Fruit fly (Drosophila melanogaster) whole organism, embryonic: ENCODE measurements around the gene mRpS23.

Experiments used
- B-H1 ChIP-seq: fragments of 200-800 bp; sonication (Bioruptor generic); IDR thresholded peaks from 3 replicates; pipeline ENCODE4 v1.3.6; 2022; ENCODE audit warnings: missing biosample characterization, missing genetic modification characterization
- BtbVII ChIP-seq: fragments of 200-800 bp; sonication (Bioruptor generic); optimal IDR thresholded peaks from 3 replicates; lab custom pipeline; 2017; ENCODE audit warnings: missing biosample characterization, mild to moderate bottlenecking, missing genetic modification characterization
- CG10321 ChIP-seq: fragments of 200-800 bp; sonication (Bioruptor generic); IDR thresholded peaks from 2 replicates; pipeline ENCODE4 v1.3.6; 2022; ENCODE audit warnings: missing biosample characterization, missing genetic modification characterization
- CG10979 ChIP-seq: fragments of 200-800 bp; sonication (Bioruptor generic); optimal IDR thresholded peaks from 2 replicates; lab custom pipeline; 2018; ENCODE audit warnings: missing biosample characterization, mild to moderate bottlenecking, missing genetic modification characterization, moderate library complexity
- CG11456 ChIP-seq: fragments of 200-800 bp; sonication (Bioruptor generic); IDR thresholded peaks from 3 replicates; pipeline ENCODE4 v1.3.6; 2022; ENCODE audit warnings: missing biosample characterization, missing genetic modification characterization
- CG13123 ChIP-seq: fragments of 200-800 bp; sonication (Bioruptor generic); optimal IDR thresholded peaks from 2 replicates; lab custom pipeline; 2016; ENCODE audit warnings: missing biosample characterization, missing genetic modification characterization
- CG14860 ChIP-seq: fragments of 200-800 bp; sonication (Bioruptor generic); IDR thresholded peaks from 3 replicates; pipeline ENCODE4 v1.3.6; 2022; ENCODE audit warnings: missing biosample characterization, missing genetic modification characterization; ENCODE audit not compliant: partially characterized antibody
- CG15696 ChIP-seq: fragments of 200-800 bp; sonication (Bioruptor generic); optimal IDR thresholded peaks from 2 replicates; lab custom pipeline; 2019; ENCODE audit warnings: missing biosample characterization, mild to moderate bottlenecking, missing genetic modification characterization, moderate library complexity
- CG17359 ChIP-seq: fragments of 200-800 bp; sonication (Bioruptor generic); optimal IDR thresholded peaks from 3 replicates; lab custom pipeline; 2018; ENCODE audit warnings: missing biosample characterization, mild to moderate bottlenecking, missing genetic modification characterization, moderate library complexity
- CG17612 ChIP-seq: fragments of 200-800 bp; sonication (Bioruptor generic); IDR thresholded peaks from 2 replicates; pipeline ENCODE4 v1.3.6; 2022; ENCODE audit warnings: missing biosample characterization, missing genetic modification characterization
- CG2875 ChIP-seq: fragments of 200-800 bp; sonication (Bioruptor generic); optimal IDR thresholded peaks from 2 replicates; lab custom pipeline; 2017; ENCODE audit warnings: missing biosample characterization, mild to moderate bottlenecking, missing genetic modification characterization, missing genetic modification reagents
- CG30020 ChIP-seq: fragments of 200-800 bp; optimal IDR thresholded peaks from 2 replicates; lab custom pipeline; 2019; ENCODE audit warnings: missing biosample characterization, mild to moderate bottlenecking, missing genetic modification characterization, moderate library complexity
- CG30431 ChIP-seq: fragments of 200-800 bp; sonication (Bioruptor generic); optimal IDR thresholded peaks from 2 replicates; lab custom pipeline; 2017; ENCODE audit warnings: missing biosample characterization, missing genetic modification characterization
- CG3281 ChIP-seq: fragments of 200-800 bp; sonication (Bioruptor generic); optimal IDR thresholded peaks from 3 replicates; lab custom pipeline; 2017; ENCODE audit warnings: missing biosample characterization, mild to moderate bottlenecking, missing genetic modification characterization
- CG34224 ChIP-seq: fragments of 200-800 bp; sonication (Bioruptor generic); IDR thresholded peaks from 3 replicates; pipeline ENCODE4 v1.3.6; 2022; ENCODE audit warnings: missing biosample characterization, missing genetic modification characterization; ENCODE audit not compliant: partially characterized antibody
- CG3726 ChIP-seq: fragments of 200-800 bp; sonication (Bioruptor generic); IDR thresholded peaks from 3 replicates; pipeline ENCODE4, ENCODE4 v1.3.6; 2022; ENCODE audit warnings: missing biosample characterization, missing genetic modification characterization
- CG43689 ChIP-seq: fragments of 200-800 bp; sonication (Bioruptor generic); IDR thresholded peaks from 2 replicates; pipeline ENCODE4 v1.3.6; 2022; ENCODE audit warnings: missing biosample characterization, missing genetic modification characterization
- CG4707 ChIP-seq: fragments of 200-800 bp; sonication (Bioruptor generic); optimal IDR thresholded peaks from 2 replicates; lab custom pipeline; 2018; ENCODE audit warnings: missing biosample characterization, mild to moderate bottlenecking, missing genetic modification characterization, moderate library complexity
- E2f2 ChIP-seq: fragments of 200-800 bp; sonication (Bioruptor generic); IDR thresholded peaks from 2 replicates; pipeline ENCODE4 v1.3.6; 2022; ENCODE audit warnings: missing biosample characterization, missing genetic modification characterization
- Elba2 ChIP-seq: fragments of 200-800 bp; sonication (Bioruptor generic); optimal IDR thresholded peaks from 3 replicates; lab custom pipeline; 2016; ENCODE audit warnings: missing biosample characterization, missing genetic modification characterization
- Ets65A ChIP-seq: fragments of 200-800 bp; sonication (Bioruptor generic); peaks from one replicate; lab custom pipeline; 2016; ENCODE audit warnings: missing biosample characterization, missing genetic modification characterization
- Fer1 ChIP-seq: fragments of 200-800 bp; sonication (Bioruptor generic); optimal IDR thresholded peaks from 2 replicates; lab custom pipeline; 2017; ENCODE audit warnings: missing biosample characterization, mild to moderate bottlenecking, missing genetic modification characterization
- Fer3 ChIP-seq: fragments of 200-800 bp; sonication (Bioruptor generic); optimal IDR thresholded peaks from 2 replicates; lab custom pipeline; 2018; ENCODE audit warnings: missing biosample characterization, mild to moderate bottlenecking, missing genetic modification characterization, moderate library complexity
- HLHmδ ChIP-seq: fragments of 200-800 bp; sonication (Bioruptor generic); optimal IDR thresholded peaks from 2 replicates; lab custom pipeline; 2018; ENCODE audit warnings: missing biosample characterization, mild to moderate bottlenecking, missing genetic modification characterization, moderate library complexity
- HmgD ChIP-seq: fragments of 200-800 bp; sonication (Bioruptor generic); optimal IDR thresholded peaks from 3 replicates; lab custom pipeline; 2016; ENCODE audit warnings: missing biosample characterization, missing genetic modification characterization
- MBD-R2 ChIP-seq: fragments of 200-800 bp; sonication (Bioruptor generic); IDR thresholded peaks from 2 replicates; pipeline ENCODE4 v1.3.6; 2022; ENCODE audit warnings: missing biosample characterization, missing genetic modification characterization
- Mad ChIP-seq: fragments of 200-800 bp; sonication (Bioruptor generic); optimal IDR thresholded peaks from 2 replicates; lab custom pipeline; 2016; ENCODE audit warnings: missing biosample characterization, missing genetic modification characterization
- Meics ChIP-seq: fragments of 200-800 bp; sonication (Bioruptor generic); optimal IDR thresholded peaks from 2 replicates; lab custom pipeline; 2017; ENCODE audit warnings: missing biosample characterization, mild to moderate bottlenecking, missing genetic modification characterization
- Nf-YA ChIP-seq: fragments of 200-800 bp; sonication (Bioruptor generic); IDR thresholded peaks from 2 replicates; pipeline ENCODE4 v1.3.6; 2022; ENCODE audit warnings: missing biosample characterization, missing genetic modification characterization
- Opbp ChIP-seq: fragments of 200-800 bp; sonication (Bioruptor generic); IDR thresholded peaks from 3 replicates; pipeline ENCODE4 v1.3.6; 2022; ENCODE audit warnings: missing biosample characterization, missing genetic modification characterization; ENCODE audit not compliant: partially characterized antibody
- Optix ChIP-seq: fragments of 200-800 bp; sonication (Bioruptor generic); IDR thresholded peaks from 3 replicates; pipeline ENCODE4 v1.3.6; 2022; ENCODE audit warnings: missing biosample characterization, missing genetic modification characterization
- Rx ChIP-seq: fragments of 200-800 bp; sonication (Bioruptor generic); IDR thresholded peaks from 2 replicates; pipeline ENCODE4 v1.3.6; 2022; ENCODE audit warnings: missing biosample characterization, missing genetic modification characterization
- Sox100B ChIP-seq: fragments of 200-800 bp; sonication (Bioruptor generic); optimal IDR thresholded peaks from 3 replicates; lab custom pipeline; 2018; ENCODE audit warnings: missing biosample characterization, mild to moderate bottlenecking, missing genetic modification characterization
- Ssrp ChIP-seq: fragments of 200-800 bp; sonication (Bioruptor generic); optimal IDR thresholded peaks from 2 replicates; lab custom pipeline; 2018; ENCODE audit warnings: missing biosample characterization, mild to moderate bottlenecking, missing genetic modification characterization, moderate library complexity
- Xbp1 ChIP-seq: fragments of 200-800 bp; sonication (Bioruptor generic); optimal IDR thresholded peaks from 3 replicates; lab custom pipeline; 2016; ENCODE audit warnings: missing biosample characterization, mild to moderate bottlenecking, missing genetic modification characterization
- amos ChIP-seq: fragments of 200-800 bp; sonication (Bioruptor generic); IDR thresholded peaks from 2 replicates; pipeline ENCODE4 v1.3.6; 2022; ENCODE audit warnings: missing biosample characterization, missing genetic modification characterization; ENCODE audit not compliant: partially characterized antibody
- cg ChIP-seq: fragments of 200-800 bp; sonication (Bioruptor generic); optimal IDR thresholded peaks from 3 replicates; lab custom pipeline; 2019; ENCODE audit warnings: missing biosample characterization, mild to moderate bottlenecking, missing genetic modification characterization, moderate library complexity
- dimm ChIP-seq: fragments of 200-800 bp; sonication (Bioruptor generic); IDR thresholded peaks from 2 replicates; pipeline ENCODE4 v1.3.6; 2022; ENCODE audit warnings: missing biosample characterization, missing genetic modification characterization
- gce ChIP-seq: fragments of 200-800 bp; sonication (Bioruptor generic); IDR thresholded peaks from 3 replicates; pipeline ENCODE4 v1.3.6; 2022; ENCODE audit warnings: missing biosample characterization, missing genetic modification characterization
- gt ChIP-seq: fragments of 200-800 bp; sonication (Bioruptor generic); IDR thresholded peaks from 2 replicates; pipeline ENCODE4 v1.3.6; 2022; ENCODE audit warnings: missing biosample characterization, missing genetic modification characterization
- hth ChIP-seq: fragments of >200 bp; optimal IDR thresholded peaks from 2 replicates; lab custom pipeline; 2017; ENCODE audit warnings: inconsistent platforms
- jigr1 ChIP-seq: fragments of 200-800 bp; sonication (Bioruptor generic); IDR thresholded peaks from 3 replicates; pipeline ENCODE4 v1.3.6; 2022; ENCODE audit warnings: missing biosample characterization, missing genetic modification characterization
- odd ChIP-seq: fragments of 200-800 bp; sonication (Bioruptor generic); optimal IDR thresholded peaks from 2 replicates; lab custom pipeline; 2017; ENCODE audit warnings: missing biosample characterization, mild to moderate bottlenecking, missing genetic modification characterization
- onecut ChIP-seq: fragments of 200-800 bp; sonication (Bioruptor generic); IDR thresholded peaks from 2 replicates; pipeline ENCODE4 v1.3.6; 2022; ENCODE audit warnings: missing biosample characterization, missing genetic modification characterization
- phol ChIP-seq: fragments of 200-800 bp; sonication (Bioruptor generic); optimal IDR thresholded peaks from 3 replicates; lab custom pipeline; 2018; ENCODE audit warnings: missing biosample characterization, mild to moderate bottlenecking, missing genetic modification characterization, moderate library complexity
- shn ChIP-seq: fragments of 200-800 bp; sonication (Bioruptor generic); optimal IDR thresholded peaks from 3 replicates; lab custom pipeline; 2016; ENCODE audit warnings: missing biosample characterization, missing genetic modification characterization
- sima ChIP-seq: fragments of 200-800 bp; sonication (Bioruptor generic); optimal IDR thresholded peaks from 2 replicates; lab custom pipeline; 2016; ENCODE audit warnings: missing biosample characterization, missing genetic modification characterization
- slou ChIP-seq: fragments of 200-800 bp; sonication (Bioruptor generic); optimal IDR thresholded peaks from 3 replicates; lab custom pipeline; 2016; ENCODE audit warnings: missing biosample characterization, missing genetic modification characterization
- sug ChIP-seq: fragments of 200-800 bp; optimal IDR thresholded peaks from 2 replicates; lab custom pipeline; 2019; ENCODE audit warnings: missing biosample characterization, mild to moderate bottlenecking, missing genetic modification characterization, moderate library complexity

The mRpS23 gene

dm6 chr2L:13835002-13835910 is at the start of gene mRpS23, which contains the start of gene CenG1A (continued):
- peak; percentile 100 for TF ChIP-seq CG3281
- peak; percentile 100 for TF ChIP-seq Fer1 (GFP tag; lab: Kevin White, UChicago)
- TF ChIP-seq Elba2 (GFP tag; lab: Kevin White, UChicago), result peak; percentile 99
- TF ChIP-seq Meics (GFP tag; lab: Kevin White, UChicago), result peak; percentile 100
- TF ChIP-seq MBD-R2, result peak; percentile 100
- peak; percentile 99 for TF ChIP-seq phol (tag; lab: Kevin White, UChicago)
- TF ChIP-seq CG10979 (tag; lab: Kevin White, UChicago), result peak; percentile 100
- peak; percentile 99 for TF ChIP-seq sug
- peak; percentile 99 for TF ChIP-seq gt
- TF ChIP-seq B-H1 (GFP tag; lab: Robert Waterston, UW), result peak; percentile 100
- TF ChIP-seq CG2875 (GFP tag; lab: Kevin White, UChicago), result peak; percentile 100
- peak; percentile 100 for TF ChIP-seq Ets65A (GFP tag; lab: Kevin White, UChicago)
- TF ChIP-seq sima (GFP tag; lab: Kevin White, UChicago), result peak; percentile 98
- peak; percentile 99 for TF ChIP-seq jigr1 (GFP tag; lab: Robert Waterston, UW)
- TF ChIP-seq slou, result peak; percentile 99
- TF ChIP-seq E2f2, result peak; percentile 95
- peak; percentile 99 for TF ChIP-seq CG13123 (GFP tag; lab: Kevin White, UChicago)
- peak; percentile 86 for TF ChIP-seq CG14860 (GFP tag; lab: Robert Waterston, UW)
- TF ChIP-seq HmgD (GFP tag; lab: Kevin White, UChicago), result peak; percentile 99
- TF ChIP-seq Optix, result peak; percentile 100
- TF ChIP-seq Ssrp (tag; lab: Kevin White, UChicago), result peak; percentile 100
- peak; percentile 100 for TF ChIP-seq Rx
- TF ChIP-seq CG34224, result peak; percentile 81
- TF ChIP-seq amos (GFP tag; lab: Robert Waterston, UW), result peak; percentile 64; the same call in 1 of the 2 replicates
- TF ChIP-seq BtbVII, result peak; percentile 100
- TF ChIP-seq CG10321 (GFP tag; lab: Robert Waterston, UW), result peak; percentile 92
- peak; percentile 99 for TF ChIP-seq CG15696 (tag; lab: Kevin White, UChicago)
- TF ChIP-seq CG30431 (GFP tag; lab: Kevin White, UChicago), result peak; percentile 99
- peak; percentile 100 for TF ChIP-seq Xbp1
- TF ChIP-seq CG17359 (tag; lab: Kevin White, UChicago), result peak; percentile 100
- TF ChIP-seq onecut (GFP tag; lab: Robert Waterston, UW), result peak; percentile 99
- TF ChIP-seq Opbp, result peak; percentile 63
- no peak for TF ChIP-seq hth (lab: Kevin White, UChicago)
- TF ChIP-seq shn (GFP tag; lab: Kevin White, UChicago), result peak; percentile 99
- TF ChIP-seq HLHmδ (GFP tag; lab: Kevin White, UChicago), result peak; percentile 86
- peak; percentile 100 for TF ChIP-seq Nf-YA (GFP tag; lab: Robert Waterston, UW)
- peak; percentile 92 for TF ChIP-seq CG30020 (tag; lab: Kevin White, UChicago)
- peak; percentile 100 for TF ChIP-seq gce
- TF ChIP-seq Fer3, result peak; percentile 100
- TF ChIP-seq CG4707 (GFP tag; lab: Kevin White, UChicago), result peak; percentile 99
- peak; percentile 99 for TF ChIP-seq CG17612
- peak; percentile 100 for TF ChIP-seq odd (GFP tag; lab: Kevin White, UChicago)
- TF ChIP-seq cg (GFP tag; lab: Kevin White, UChicago), result peak; percentile 14
- TF ChIP-seq Mad (GFP tag; lab: Kevin White, UChicago), result peak; percentile 100
- peak; percentile 99 for TF ChIP-seq dimm
- TF ChIP-seq CG3726 (GFP tag; lab: Robert Waterston, UW), result peak; percentile 100
- TF ChIP-seq Sox100B (GFP tag; lab: Kevin White, UChicago), result peak; percentile 99
- peak; percentile 100 for TF ChIP-seq CG11456 (GFP tag; lab: Robert Waterston, UW)
- peak; percentile 100 for TF ChIP-seq CG43689
